Fruit fly (Drosophila melanogaster): ENCODE measurements around the gene CG12984.
A peak's percentile ranks its signal among the peaks of the same experiment; 100 is the strongest.

The CG12984 gene

dm6 chr3L:20954118-20954517, 37.4 kb upstream of the CG12984 start (continued):
- TF ChIP-seq CG18619 (GFP tag; optimal IDR thresholded peaks at IDR 0.05) (peak; percentile 27), gce (GFP tag; IDR thresholded peaks at IDR 0.05) (no peak), pzg (GFP tag; optimal IDR thresholded peaks at IDR 0.05) (no peak), dpn (GFP tag; optimal IDR thresholded peaks at IDR 0.05) (no peak), CG17359 (tag; optimal IDR thresholded peaks at IDR 0.05) (no peak), sna (GFP tag; IDR thresholded peaks at IDR 0.05; ENCODE audit: partially characterized antibody) (no peak), unpg (GFP tag; optimal IDR thresholded peaks at IDR 0.05) (no peak), Hmr (GFP tag; optimal IDR thresholded peaks at IDR 0.05) (peak; percentile 9), Aef1 (GFP tag; IDR thresholded peaks at IDR 0.05) (no peak), CG6791 (GFP tag; IDR thresholded peaks at IDR 0.05; ENCODE audit: partially characterized antibody) (no peak), CG17912 (GFP tag; optimal IDR thresholded peaks at IDR 0.05) (no peak), CG6689 (GFP tag; IDR thresholded peaks at IDR 0.05) (no peak), mirr (GFP tag; optimal IDR thresholded peaks at IDR 0.05) (no peak), CG10431 (GFP tag; optimal IDR thresholded peaks at IDR 0.05) (peak; percentile 36), CG34422 (GFP tag; IDR thresholded peaks at IDR 0.05) (no peak), shn (GFP tag; optimal IDR thresholded peaks at IDR 0.05) (no peak), CG9797 (GFP tag; optimal IDR thresholded peaks at IDR 0.05) (no peak), Med (GFP tag) (no peak), CG4282 (GFP tag; optimal IDR thresholded peaks at IDR 0.05) (no peak), ATbp (GFP tag; optimal IDR thresholded peaks at IDR 0.05) (peak; percentile 53), klu (GFP tag; IDR thresholded peaks at IDR 0.05) (no peak), nmo (GFP tag; optimal IDR thresholded peaks at IDR 0.05) (no peak), CG16863 (GFP tag; optimal IDR thresholded peaks at IDR 0.05) (no peak), Asciz (GFP tag; optimal IDR thresholded peaks at IDR 0.05) (peak; percentile 42), disco-r (GFP tag; optimal IDR thresholded peaks at IDR 0.05) (no peak), hth (optimal IDR thresholded peaks at IDR 0.05) (no peak), cwo (GFP tag; optimal IDR thresholded peaks at IDR 0.05) (no peak), aop (GFP tag; IDR thresholded peaks at IDR 0.05) (no peak), CG4360 (GFP tag; IDR thresholded peaks at IDR 0.05) (no peak), CG14667 (GFP tag; IDR thresholded peaks at IDR 0.05) (no peak), tx (GFP tag; optimal IDR thresholded peaks at IDR 0.05) (no peak), CG11695 (GFP tag; IDR thresholded peaks at IDR 0.05) (0 out of 3 replicates have a peak, but pooled peaks have one; percentile 28), zfh2 (GFP tag; optimal IDR thresholded peaks at IDR 0.05) (no peak), CG15269 (tag; optimal IDR thresholded peaks at IDR 0.05) (no peak), CG2712 (tag; optimal IDR thresholded peaks at IDR 0.05) (no peak), tap (tag; optimal IDR thresholded peaks at IDR 0.05) (no peak), fu2 (GFP tag; optimal IDR thresholded peaks at IDR 0.05) (no peak), CG10209 (GFP tag; optimal IDR thresholded peaks at IDR 0.05) (peak; percentile 37), CG6654 (GFP tag; optimal IDR thresholded peaks at IDR 0.05) (no peak), CG2116 (GFP tag; optimal IDR thresholded peaks at IDR 0.05) (peak; percentile 22), H2.0 (GFP tag; IDR thresholded peaks at IDR 0.05) (no peak), CG17385 (GFP tag; optimal IDR thresholded peaks at IDR 0.05) (no peak), Ets97D (GFP tag; optimal IDR thresholded peaks at IDR 0.05) (no peak), HLH4C (GFP tag; IDR thresholded peaks at IDR 0.05; ENCODE audit: partially characterized antibody) (no peak), CG12942 (GFP tag; optimal IDR thresholded peaks at IDR 0.05) (no peak), rib (GFP tag; IDR thresholded peaks at IDR 0.05) (no peak), Jarid2 (GFP tag; optimal IDR thresholded peaks at IDR 0.05) (no peak), danr (GFP tag; IDR thresholded peaks at IDR 0.05) (no peak), gcm2 (GFP tag; optimal IDR thresholded peaks at IDR 0.05) (no peak), CG1602 (GFP tag; optimal IDR thresholded peaks at IDR 0.05) (no peak), Adf1 (GFP tag; IDR thresholded peaks at IDR 0.05) (no peak), Ets65A (GFP tag) (peak; percentile 79)
